Worm (Caenorhabditis elegans) whole organism, L3 larva: Measurements from ENCODE around the gene R10E8.5.

Experiments used
- ama-1 ChIP-seq: fragments of 150-350 bp; optimal IDR thresholded peaks from 2 replicates; lab custom pipeline; 2018
- ceh-82 ChIP-seq: fragments of 150-350 bp; optimal IDR thresholded peaks from 2 replicates; lab custom pipeline; 2014; ENCODE audit warnings: missing biosample characterization, missing genetic modification characterization
- fos-1 ChIP-seq: fragments of 150-350 bp; optimal IDR thresholded peaks from 2 replicates; lab custom pipeline; 2014; ENCODE audit warnings: missing biosample characterization, missing genetic modification characterization
- snpc-4 ChIP-seq: fragments of 150-350 bp; optimal IDR thresholded peaks from 2 replicates; lab custom pipeline; 2014; ENCODE audit warnings: missing biosample characterization, missing genetic modification characterization
- tbx-2 ChIP-seq: sonication (generic microtip); optimal IDR thresholded peaks from 2 replicates; lab custom pipeline; 2016; ENCODE audit warnings: mild to moderate bottlenecking, missing genetic modification characterization, missing compliant biosample characterization

- no peak for TF ChIP-seq snpc-4 (tag; lab: Kevin White, UChicago)
- no peak for TF ChIP-seq fos-1 (tag; lab: Kevin White, UChicago)
- TF ChIP-seq tbx-2 (tag; lab: Kevin White, UChicago) = no peak
- TF ChIP-seq ama-1 (lab: Kevin White, UChicago) = no peak
- no peak for TF ChIP-seq ceh-82 (tag; lab: Kevin White, UChicago)
Measured at ce11 chrV:18235808-18236207, 18.8 kb upstream of the R10E8.5 start.
